Worm (Caenorhabditis elegans): ENCODE data around the gene Y75B8A.8.

DNA sequence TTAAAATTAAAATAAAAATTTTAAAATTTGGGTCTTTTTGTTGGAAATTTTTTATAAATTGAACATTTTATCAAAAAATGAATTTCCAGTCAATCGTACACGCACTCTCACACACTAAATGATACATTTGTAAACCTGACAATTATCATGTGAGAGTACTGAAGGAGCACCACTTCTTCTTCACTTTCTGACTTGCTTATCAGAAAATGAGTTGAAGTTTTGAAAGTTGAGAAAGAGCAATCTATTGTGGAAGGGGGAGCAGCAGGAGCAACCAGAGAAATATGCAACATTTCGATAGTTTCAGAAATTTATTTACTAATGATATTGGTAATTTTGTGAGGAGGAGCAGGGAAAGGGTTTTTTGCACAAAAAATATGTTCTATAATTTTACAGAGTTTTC lies 22.3 kb upstream of the Y75B8A.8 start:
- TF ChIP-seq nhr-76 (tag; optimal IDR thresholded peaks at IDR 0.05), result no peak
- TF ChIP-seq hlh-1 (tag; optimal IDR thresholded peaks at IDR 0.05), result no peak
- TF ChIP-seq unc-62 (GFP tag; optimal IDR thresholded peaks at IDR 0.05), result no peak
- TF ChIP-seq lin-13 (tag; optimal IDR thresholded peaks at IDR 0.05), result no peak
- TF ChIP-seq lsy-2 (tag; optimal IDR thresholded peaks at IDR 0.05), result no peak
- TF ChIP-seq mab-5 (tag; optimal IDR thresholded peaks at IDR 0.05), result no peak
- no peak for TF ChIP-seq cnd-1 (tag; optimal IDR thresholded peaks at IDR 0.05)
- no peak for TF ChIP-seq pha-4 (tag; optimal IDR thresholded peaks at IDR 0.05)
- no peak for TF ChIP-seq ces-1 (GFP tag; optimal IDR thresholded peaks at IDR 0.05)
